Worm (Caenorhabditis elegans) whole organism, L1 larva: Measurements from ENCODE around the gene sri-45.
A peak's percentile ranks its signal among the peaks of the same experiment; 100 is the strongest.

Experiments used
- Y116A8C.19 ChIP-seq: sonication (generic microtip); optimal IDR thresholded peaks from 2 replicates; lab custom pipeline; 2016; ENCODE audit warnings: missing compliant biosample characterization, missing genetic modification characterization, borderline replicate concordance
- aha-1 ChIP-seq: fragments of 150-350 bp; optimal IDR thresholded peaks from 2 replicates; lab custom pipeline; 2014; ENCODE audit warnings: missing biosample characterization, missing genetic modification characterization
- alr-1 ChIP-seq: fragments of 200-800 bp; sonication (Bioruptor generic); optimal IDR thresholded peaks from 2 replicates; lab custom pipeline; 2018; ENCODE audit warnings: borderline replicate concordance, mild to moderate bottlenecking, missing genetic modification characterization, missing compliant biosample characterization
- blmp-1 ChIP-seq: fragments of 150-350 bp; optimal IDR thresholded peaks from 2 replicates; lab custom pipeline; 2014; ENCODE audit warnings: missing biosample characterization, missing genetic modification characterization
- ceh-8 ChIP-seq: fragments of 200-800 bp; sonication (Bioruptor generic); optimal IDR thresholded peaks from 2 replicates; lab custom pipeline; 2018; ENCODE audit warnings: mild to moderate bottlenecking, missing genetic modification characterization, moderate library complexity, missing compliant biosample characterization
- ceh-82 ChIP-seq, 3 experiments: fragments of 150-350 bp in 1 of 3; sonication (generic microtip) in 2 of 3; optimal IDR thresholded peaks; 2 replicates each; lab custom pipeline; 2014 to 2017; ENCODE audit warnings: missing biosample characterization in 3 of 3, missing genetic modification characterization in 3 of 3
- ceh-90 ChIP-seq: sonication (generic microtip); optimal IDR thresholded peaks from 2 replicates; lab custom pipeline; 2016; ENCODE audit warnings: missing genetic modification characterization, missing compliant biosample characterization
- ces-1 ChIP-seq: fragments of 150-350 bp; optimal IDR thresholded peaks from 2 replicates; lab custom pipeline; 2014; ENCODE audit warnings: missing biosample characterization, missing genetic modification reagents, missing genetic modification characterization
- dpl-1 ChIP-seq, 3 experiments: fragments of 150-350 bp in 2 of 3; sonication (generic microtip) in 1 of 3; optimal IDR thresholded peaks; 2 replicates each; lab custom pipeline; 2014 to 2017; ENCODE audit warnings: missing biosample characterization in 3 of 3, missing genetic modification characterization in 3 of 3, missing genetic modification reagents in 3 of 3
- dsc-1 ChIP-seq: sonication (generic microtip); optimal IDR thresholded peaks from 2 replicates; lab custom pipeline; 2016; ENCODE audit warnings: mild to moderate bottlenecking, missing genetic modification characterization, missing compliant biosample characterization
- efl-3 ChIP-seq: fragments of 200-800 bp; sonication (Bioruptor generic); optimal IDR thresholded peaks from 2 replicates; lab custom pipeline; 2018; ENCODE audit warnings: mild to moderate bottlenecking, missing genetic modification characterization, missing compliant biosample characterization
- egl-13 ChIP-seq: sonication (generic microtip); optimal IDR thresholded peaks from 2 replicates; lab custom pipeline; 2016; ENCODE audit warnings: missing genotype, missing genetic modification reagents, missing genetic modification characterization, missing compliant biosample characterization
- egl-27 ChIP-seq, 2 experiments: fragments of 150-350 bp in 1 of 2; sonication (generic microtip); optimal IDR thresholded peaks; 3 replicates each; lab custom pipeline; 2017 to 2018; ENCODE audit warnings: missing biosample characterization in 2 of 2, missing genetic modification characterization in 2 of 2, missing genetic modification reagents in 2 of 2
- elt-3 ChIP-seq, 6 experiments: fragments of 150-350 bp in 1 of 6; sonication (generic microtip); optimal IDR thresholded peaks; 2 replicates each; lab custom pipeline; 2017 to 2018; ENCODE audit warnings: missing biosample characterization in 6 of 6, missing genetic modification characterization in 6 of 6, inconsistent platforms in 1 of 6
- fkh-8 ChIP-seq: sonication (generic microtip); optimal IDR thresholded peaks from 2 replicates; lab custom pipeline; 2016; ENCODE audit warnings: mild to moderate bottlenecking, missing genetic modification characterization, missing compliant biosample characterization
- fos-1 ChIP-seq: fragments of 150-350 bp; optimal IDR thresholded peaks from 2 replicates; lab custom pipeline; 2014; ENCODE audit warnings: missing biosample characterization, missing genetic modification characterization
- grh-1 ChIP-seq: fragments of 200-800 bp; sonication (Bioruptor generic); IDR thresholded peaks from 2 replicates; pipeline ENCODE4 v1.3.6; 2022; ENCODE audit warnings: missing genetic modification reagents, missing genetic modification characterization, missing compliant biosample characterization
- jun-1 ChIP-seq: fragments of 150-350 bp; optimal IDR thresholded peaks from 2 replicates; lab custom pipeline; 2014; ENCODE audit warnings: missing biosample characterization, missing genetic modification reagents, missing genetic modification characterization
- lir-3 ChIP-seq: sonication (generic microtip); optimal IDR thresholded peaks from 2 replicates; lab custom pipeline; 2016; ENCODE audit warnings: mild to moderate bottlenecking, missing genetic modification characterization, moderate library complexity, missing compliant biosample characterization; ENCODE audit not compliant: poor library complexity
- lsy-2 ChIP-seq, 2 experiments: fragments of 150-350 bp; optimal IDR thresholded peaks; 2 replicates each; lab custom pipeline; 2014; ENCODE audit warnings: missing biosample characterization in 2 of 2, missing genetic modification characterization in 2 of 2
- mab-9 ChIP-seq: fragments of 200-800 bp; sonication (Bioruptor generic); IDR thresholded peaks from 2 replicates; pipeline ENCODE4 v1.3.6; 2022; ENCODE audit warnings: missing genetic modification reagents, missing genetic modification characterization, missing compliant biosample characterization
- mdl-1 ChIP-seq, 2 experiments: fragments of 150-350 bp; optimal IDR thresholded peaks; 2 replicates each; lab custom pipeline; 2014 to 2017; ENCODE audit warnings: missing biosample characterization in 2 of 2, missing genetic modification characterization in 2 of 2, inconsistent platforms in 1 of 2
- mef-2 ChIP-seq: fragments of 150-350 bp; optimal IDR thresholded peaks from 2 replicates; lab custom pipeline; 2014; ENCODE audit warnings: missing biosample characterization, missing genetic modification characterization
- mep-1 ChIP-seq: fragments of 150-350 bp; optimal IDR thresholded peaks from 2 replicates; lab custom pipeline; 2014; ENCODE audit warnings: missing biosample characterization, missing genetic modification characterization
- nhr-19 ChIP-seq: fragments of 200-800 bp; sonication (Bioruptor generic); conservative IDR thresholded peaks from 2 replicates; pipeline ENCODE4 v1.3.6; 2022; ENCODE audit warnings: missing genetic modification characterization, missing compliant biosample characterization
- nhr-20 ChIP-seq: sonication (generic microtip); optimal IDR thresholded peaks from 2 replicates; lab custom pipeline; 2016; ENCODE audit warnings: mild to moderate bottlenecking, missing genetic modification characterization, missing compliant biosample characterization
- nhr-237 ChIP-seq: fragments of 150-350 bp; optimal IDR thresholded peaks from 2 replicates; lab custom pipeline; 2014; ENCODE audit warnings: missing biosample characterization, missing genetic modification characterization
- nhr-47 ChIP-seq: sonication (generic microtip); optimal IDR thresholded peaks from 2 replicates; lab custom pipeline; 2016; ENCODE audit warnings: mild to moderate bottlenecking, missing genetic modification characterization, moderate library complexity, missing compliant biosample characterization
- nhr-71 ChIP-seq: sonication (generic microtip); optimal IDR thresholded peaks from 2 replicates; lab custom pipeline; 2016; ENCODE audit warnings: mild to moderate bottlenecking, missing genetic modification characterization, moderate library complexity, missing compliant biosample characterization
- nhr-84 ChIP-seq: sonication (generic microtip); optimal IDR thresholded peaks from 2 replicates; lab custom pipeline; 2017; ENCODE audit warnings: missing biosample characterization, missing genetic modification characterization
- pag-3 ChIP-seq: sonication (generic microtip); optimal IDR thresholded peaks from 2 replicates; lab custom pipeline; 2017; ENCODE audit warnings: missing genetic modification characterization, mild to moderate bottlenecking, missing compliant biosample characterization, antibody characterized with exemption, borderline replicate concordance; ENCODE audit not compliant: insufficient read depth
- pax-3 ChIP-seq: fragments of 200-800 bp; sonication (Bioruptor generic); optimal IDR thresholded peaks from 2 replicates; lab custom pipeline; 2018; ENCODE audit warnings: mild to moderate bottlenecking, missing genetic modification characterization, moderate library complexity, missing compliant biosample characterization
- skn-1 ChIP-seq: fragments of 150-350 bp; optimal IDR thresholded peaks from 2 replicates; lab custom pipeline; 2014; ENCODE audit warnings: missing biosample characterization, missing genetic modification characterization
- snpc-4 ChIP-seq: fragments of 150-350 bp; optimal IDR thresholded peaks from 2 replicates; lab custom pipeline; 2014; ENCODE audit warnings: missing biosample characterization, missing genetic modification characterization
- sox-4 ChIP-seq: sonication (generic microtip); optimal IDR thresholded peaks from 2 replicates; lab custom pipeline; 2016; ENCODE audit warnings: missing genetic modification characterization, missing compliant biosample characterization
- sptf-1 ChIP-seq: fragments of 150-350 bp; optimal IDR thresholded peaks from 2 replicates; lab custom pipeline; 2014; ENCODE audit warnings: missing biosample characterization, missing genetic modification characterization
- tbx-2 ChIP-seq: sonication (generic microtip); optimal IDR thresholded peaks from 2 replicates; lab custom pipeline; 2016; ENCODE audit warnings: missing genetic modification characterization, missing compliant biosample characterization
- unc-130 ChIP-seq: fragments of 150-350 bp; optimal IDR thresholded peaks from 2 replicates; lab custom pipeline; 2017; ENCODE audit warnings: missing biosample characterization, missing genetic modification characterization, inconsistent platforms
- unc-86 ChIP-seq: sonication (generic microtip); optimal IDR thresholded peaks from 2 replicates; lab custom pipeline; 2016; ENCODE audit warnings: missing genetic modification characterization, missing compliant biosample characterization
- unc-98 ChIP-seq: fragments of 200-800 bp; sonication (Bioruptor generic); IDR thresholded peaks from 2 replicates; pipeline ENCODE4 v1.3.6; 2022; ENCODE audit warnings: missing genetic modification characterization, missing compliant biosample characterization
- vab-15 ChIP-seq: sonication (generic microtip); optimal IDR thresholded peaks from 2 replicates; lab custom pipeline; 2017; ENCODE audit warnings: missing genotype, mild to moderate bottlenecking, missing genetic modification characterization, missing compliant biosample characterization
- zip-4 ChIP-seq: fragments of 200-800 bp; sonication (Bioruptor generic); optimal IDR thresholded peaks from 2 replicates; lab custom pipeline; 2018; ENCODE audit warnings: mild to moderate bottlenecking, missing genetic modification characterization, moderate library complexity, missing compliant biosample characterization
- ztf-4 ChIP-seq: fragments of 150-350 bp; optimal IDR thresholded peaks from 2 replicates; lab custom pipeline; 2014; ENCODE audit warnings: missing biosample characterization, missing genetic modification characterization

sri-45 gene

ce11 chrII:625926-626325, 35.7 kb downstream of the sri-45 start (continued):
- TF ChIP-seq mep-1 (peak; percentile 64), jun-1 (tag; lab: Kevin White, UChicago) (no peak), vab-15 (no peak), pax-3 (tag; lab: Kevin White, UChicago) (no peak), skn-1 (tag; lab: Kevin White, UChicago) (no peak), mdl-1 (tag; optimal IDR thresholded peaks at IDR 0.05; lab: Kevin White, UChicago) (peak in 1 of 2 experiments; percentile 52), egl-27 (tag; optimal IDR thresholded peaks at IDR 0.05; lab: Kevin White, UChicago) (no peak), mef-2 (tag; lab: Kevin White, UChicago) (no peak), dpl-1 (GFP tag; optimal IDR thresholded peaks at IDR 0.05; lab: Kevin White, UChicago) (peak; percentile 15 to 46 (median 44)), Y116A8C.19 (tag; lab: Kevin White, UChicago) (no peak), nhr-19 (peak; percentile 49; the same call in 1 of the 2 replicates), tbx-2 (peak; percentile 43), zip-4 (GFP tag; lab: Kevin White, UChicago) (no peak), unc-86 (tag; lab: Kevin White, UChicago) (no peak), ztf-4 (tag; lab: Kevin White, UChicago) (no peak), ces-1 (GFP tag; lab: Kevin White, UChicago) (no peak), efl-3 (no peak), unc-98 (GFP tag; lab: Robert Waterston, UW) (peak; percentile 41; the same call in 1 of the 2 replicates), mab-9 (GFP tag; lab: Robert Waterston, UW) (no peak), egl-13 (no peak), lir-3 (tag; lab: Kevin White, UChicago) (peak; percentile 5), lsy-2 (tag; optimal IDR thresholded peaks at IDR 0.05; lab: Kevin White, UChicago) (peak in 1 of 2 experiments; percentile 59), unc-130 (tag; lab: Kevin White, UChicago) (no peak), sox-4 (no peak), nhr-47 (tag; lab: Kevin White, UChicago) (no peak), pag-3 (peak; percentile 33), nhr-84 (tag; lab: Kevin White, UChicago) (no peak), dsc-1 (peak; percentile 56), fkh-8 (tag; lab: Kevin White, UChicago) (no peak), nhr-237 (tag; lab: Kevin White, UChicago) (no peak), grh-1 (GFP tag; lab: Robert Waterston, UW) (peak; percentile 57; the same call in 1 of the 2 replicates)

DNA sequence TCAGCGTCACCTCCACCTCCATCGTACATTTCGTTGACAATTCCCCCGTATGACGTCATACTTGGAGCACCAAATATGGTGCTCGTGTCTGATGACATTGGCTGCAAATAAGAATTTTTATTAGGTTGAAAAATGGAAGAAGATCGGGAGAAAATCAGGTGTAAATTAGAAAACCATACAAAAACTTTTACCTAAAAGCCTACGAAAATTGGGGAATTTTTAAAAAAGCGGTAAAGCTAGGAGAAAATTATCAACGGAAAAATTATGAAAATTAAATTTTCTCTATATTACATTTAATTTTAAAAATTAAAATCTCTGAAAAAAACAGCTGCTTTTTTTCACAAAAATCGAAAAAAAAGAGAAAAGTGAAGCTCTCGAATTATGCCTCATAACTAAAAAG, 37.2 kb downstream of the sri-45 start, which contains the start of gene T04B8.5:
T04B8.5 (minus strand) TSS at position 101 of the 400 bp plus-strand sequence.
- TF ChIP-seq nhr-71 (tag; lab: Kevin White, UChicago), result no peak
- TF ChIP-seq dsc-1, result no peak
- TF ChIP-seq mab-9 (GFP tag; lab: Robert Waterston, UW), result no peak
- no peak for TF ChIP-seq ztf-4 (tag; lab: Kevin White, UChicago)
- no peak for TF ChIP-seq ceh-90
- TF ChIP-seq alr-1 (tag; lab: Kevin White, UChicago), result no peak
- no peak for TF ChIP-seq ceh-82 (tag; optimal IDR thresholded peaks at IDR 0.05; lab: Kevin White, UChicago)
- TF ChIP-seq tbx-2, result no peak
- TF ChIP-seq ceh-8 (GFP tag; lab: Kevin White, UChicago), result no peak
- TF ChIP-seq sptf-1 (tag; lab: Kevin White, UChicago), result no peak
- TF ChIP-seq elt-3 (tag; optimal IDR thresholded peaks at IDR 0.05; lab: Kevin White, UChicago), result no peak
- no peak for TF ChIP-seq fos-1 (tag; lab: Kevin White, UChicago)
- TF ChIP-seq blmp-1 (tag; lab: Kevin White, UChicago), result no peak
- TF ChIP-seq lsy-2 (tag; optimal IDR thresholded peaks at IDR 0.05; lab: Kevin White, UChicago), result no peak
- TF ChIP-seq nhr-20 (tag; lab: Kevin White, UChicago), result no peak
- no peak for TF ChIP-seq snpc-4 (tag; lab: Kevin White, UChicago)
- TF ChIP-seq aha-1 (tag; lab: Kevin White, UChicago), result no peak
